Worm (Caenorhabditis elegans): ENCODE measurements around the gene hecd-1.

hecd-1 gene

DNA sequence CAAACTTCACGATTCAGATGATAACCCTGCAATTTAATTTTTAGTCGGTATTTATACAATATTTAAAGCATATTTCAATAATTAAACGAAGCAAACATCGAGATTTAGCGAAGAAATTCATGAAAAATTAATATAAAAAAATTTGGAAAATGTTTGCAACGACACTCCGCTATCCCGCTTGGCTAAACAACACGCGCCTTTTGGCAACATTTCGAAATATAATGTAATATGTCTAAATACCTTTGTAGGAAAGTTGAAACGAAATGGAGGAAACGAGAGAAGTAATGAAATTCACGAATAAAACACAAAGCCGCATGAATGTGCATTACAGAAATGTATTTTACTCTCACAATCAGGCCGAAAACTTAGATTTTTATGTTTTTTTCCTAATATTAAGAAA, 21.2 kb upstream of the hecd-1 start, which contains the start of gene rpc-1:
rpc-1 (minus strand) TSS at position 26 of the 400 bp plus-strand sequence.
- TF ChIP-seq dpl-1 (GFP tag; optimal IDR thresholded peaks at IDR 0.05) (peak; percentile 69), zip-2 (tag; optimal IDR thresholded peaks at IDR 0.05) (peak; percentile 86), cey-2 (tag; optimal IDR thresholded peaks at IDR 0.05; ENCODE audit: borderline replicate concordance, insufficient read depth) (no peak), T20F7.1 (GFP tag; optimal IDR thresholded peaks at IDR 0.05) (peak; percentile 95), hlh-30 (tag; optimal IDR thresholded peaks at IDR 0.05; ENCODE audit: insufficient read depth) (peak; percentile 29), nhr-237 (tag; optimal IDR thresholded peaks at IDR 0.05) (no peak), zip-11 (GFP tag; IDR thresholded peaks at IDR 0.05) (no peak)

DNA sequence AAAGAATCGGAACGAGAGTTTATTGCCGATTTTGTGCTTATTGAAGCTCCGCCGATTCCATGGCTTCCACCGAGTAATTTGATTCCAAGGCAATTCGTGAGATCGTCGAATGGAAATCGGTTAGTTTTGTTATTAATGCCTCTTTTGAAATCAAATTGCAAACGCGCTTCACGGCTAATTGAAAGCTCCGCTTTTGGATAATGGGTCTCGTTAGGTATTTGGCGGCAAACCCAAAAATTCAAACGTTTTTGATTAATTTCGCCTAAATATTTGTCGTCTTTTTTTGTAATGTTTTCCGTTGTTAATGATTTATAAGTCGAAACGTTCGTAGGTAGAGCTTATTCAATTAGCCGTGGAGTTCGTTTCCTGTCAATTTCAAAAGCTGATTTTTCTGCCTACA, 15.1 kb upstream of the hecd-1 start:
- no peak for TF ChIP-seq daf-8 (GFP tag; IDR thresholded peaks at IDR 0.05)
- no peak for TF ChIP-seq zip-11 (GFP tag; IDR thresholded peaks at IDR 0.05)
- no peak for TF ChIP-seq vab-7 (GFP tag; IDR thresholded peaks at IDR 0.05)
- TF ChIP-seq T26A8.4 (GFP tag; IDR thresholded peaks at IDR 0.05): no peak
- no peak for TF ChIP-seq dmd-9 (GFP tag; IDR thresholded peaks at IDR 0.05)
- no peak for TF ChIP-seq snpc-1.2 (GFP tag; IDR thresholded peaks at IDR 0.05)
- TF ChIP-seq egl-27 (tag; optimal IDR thresholded peaks at IDR 0.05): no peak
- TF ChIP-seq lir-3 (tag; optimal IDR thresholded peaks at IDR 0.05): no peak
- TF ChIP-seq sdz-12 (GFP tag; optimal IDR thresholded peaks at IDR 0.05): no peak
- no peak for TF ChIP-seq F44E2.7 (GFP tag; IDR thresholded peaks at IDR 0.05)
- TF ChIP-seq nhr-111 (GFP tag; optimal IDR thresholded peaks at IDR 0.05): no peak
- TF ChIP-seq mxl-3 (GFP tag; optimal IDR thresholded peaks at IDR 0.05): no peak
- no peak for TF ChIP-seq snpc-4 (tag; optimal IDR thresholded peaks at IDR 0.05)
- no peak for TF ChIP-seq arid-1 (GFP tag; conservative IDR thresholded peaks at IDR 0.05)
- TF ChIP-seq set-16 (GFP tag; IDR thresholded peaks at IDR 0.05): no peak
- no peak for TF ChIP-seq nhr-48 (tag; optimal IDR thresholded peaks at IDR 0.05)
- no peak for TF ChIP-seq daf-12 (tag; optimal IDR thresholded peaks at IDR 0.05)
- TF ChIP-seq unc-62 (GFP tag; optimal IDR thresholded peaks at IDR 0.05 in 1 of 2): no peak
- TF ChIP-seq unc-62 (tag; optimal IDR thresholded peaks at IDR 0.05): no peak
- TF ChIP-seq ZK337.2 (GFP tag; IDR thresholded peaks at IDR 0.05): no peak

DNA sequence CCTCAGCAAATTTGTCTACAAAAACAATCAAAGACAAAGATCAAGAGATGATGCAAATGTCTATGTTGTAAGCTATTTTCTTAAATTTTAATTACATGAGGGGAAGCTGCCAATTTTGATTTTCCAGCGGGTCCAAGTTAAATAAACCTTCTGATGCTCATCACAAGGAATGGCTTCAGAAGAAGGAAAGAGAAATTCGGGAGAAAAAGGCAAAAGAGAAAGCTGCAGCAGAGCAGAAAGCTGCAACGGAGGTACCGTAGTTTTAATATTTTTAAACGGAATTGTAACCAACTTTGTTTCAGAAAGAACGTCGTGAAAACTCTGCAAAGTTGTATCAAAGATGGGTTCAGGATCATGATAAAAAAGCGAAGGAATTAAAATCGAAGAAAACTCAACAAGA, 13.6 kb upstream of the hecd-1 start:
- no peak for TF ChIP-seq nhr-41 (GFP tag; IDR thresholded peaks at IDR 0.05)
- TF ChIP-seq aha-1 (tag): peak; percentile 94
- no peak for TF ChIP-seq F44E2.7 (GFP tag; IDR thresholded peaks at IDR 0.05)
- no peak for TF ChIP-seq ztf-7 (tag; optimal IDR thresholded peaks at IDR 0.05)
- no peak for TF ChIP-seq daf-16 (GFP tag; optimal IDR thresholded peaks at IDR 0.05)
- TF ChIP-seq daf-16 (tag; optimal IDR thresholded peaks at IDR 0.05): no peak
- TF ChIP-seq Y75B8A.6 (GFP tag; IDR thresholded peaks at IDR 0.05): no peak

DNA sequence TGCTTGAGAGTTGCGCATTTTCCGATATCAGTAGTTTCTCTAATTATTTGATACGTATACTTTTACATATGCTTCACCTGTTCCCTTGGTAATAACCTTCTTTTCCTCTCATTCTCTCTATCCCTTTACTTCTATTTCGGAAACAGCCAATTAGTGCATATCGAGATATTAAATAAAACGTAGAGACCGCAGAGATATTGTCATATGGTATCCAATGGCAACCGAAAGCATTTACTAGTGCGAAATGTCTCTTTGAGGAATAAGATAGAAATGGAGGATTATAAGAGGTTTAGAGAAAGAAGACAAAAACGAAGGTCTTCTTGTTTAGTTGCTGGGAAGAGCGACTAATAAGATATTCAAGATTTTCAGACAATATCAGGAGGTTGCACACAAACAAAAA, 11.8 kb upstream of the hecd-1 start, which contains the start of gene maph-9:
maph-9 (plus strand) TSS at position 273 of the 400 bp plus-strand sequence.
- TF ChIP-seq aha-1 (tag) (peak; percentile 67), ceh-62 (tag; optimal IDR thresholded peaks at IDR 0.05) (no peak)

DNA sequence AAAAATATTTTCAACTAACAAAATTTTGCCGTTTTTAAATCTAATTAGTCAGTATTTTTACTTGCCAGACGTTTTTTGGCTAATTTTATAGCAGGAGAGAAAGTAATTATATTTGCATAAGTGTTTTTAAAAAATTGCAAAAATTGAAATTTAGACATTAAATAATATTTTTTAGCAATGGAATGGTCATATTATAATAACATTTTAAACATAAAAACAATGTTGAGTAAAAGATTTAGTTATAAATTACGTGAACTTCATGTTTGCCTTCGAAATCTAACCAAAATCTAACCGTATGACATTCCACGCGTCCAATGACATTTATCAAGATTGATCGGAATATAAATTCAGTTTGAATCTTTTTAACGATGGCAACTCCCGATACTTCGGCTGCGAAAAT, 9.8 kb upstream of the hecd-1 start, which contains the start of gene C34D4.2:
C34D4.2 (plus strand) TSS at position 301 of the 400 bp plus-strand sequence.
- TF ChIP-seq dpl-1 (GFP tag; optimal IDR thresholded peaks at IDR 0.05) (no peak), nhr-76 (tag; optimal IDR thresholded peaks at IDR 0.05) (no peak), lir-3 (tag; optimal IDR thresholded peaks at IDR 0.05) (no peak), nhr-10 (tag; optimal IDR thresholded peaks at IDR 0.05) (no peak), nhr-48 (tag; optimal IDR thresholded peaks at IDR 0.05) (no peak), snpc-1.2 (GFP tag; IDR thresholded peaks at IDR 0.05) (no peak), ceh-62 (tag; optimal IDR thresholded peaks at IDR 0.05) (no peak), ZK546.5 (tag; optimal IDR thresholded peaks at IDR 0.05) (no peak)
